Worm (Caenorhabditis elegans) whole organism, mixed stage, embryonic: Measurements from ENCODE around the gene clec-266.

Source experiments
- elt-3 ChIP-seq: fragments of 150-350 bp; optimal IDR thresholded peaks from 2 replicates; lab custom pipeline; 2014; ENCODE audit warnings: missing biosample characterization, missing genetic modification characterization
- ham-2 ChIP-seq: fragments of 200-800 bp; sonication (Bioruptor generic); optimal IDR thresholded peaks from 2 replicates; lab custom pipeline; 2018; ENCODE audit warnings: mild to moderate bottlenecking, missing genetic modification characterization, missing compliant biosample characterization
- lin-13 ChIP-seq: fragments of 150-350 bp; optimal IDR thresholded peaks from 2 replicates; lab custom pipeline; 2014; ENCODE audit warnings: missing biosample characterization, missing genetic modification characterization
- lsy-2 ChIP-seq: fragments of 150-350 bp; optimal IDR thresholded peaks from 2 replicates; lab custom pipeline; 2014; ENCODE audit warnings: missing biosample characterization, missing genetic modification characterization
- snpc-4 ChIP-seq: fragments of 150-350 bp; optimal IDR thresholded peaks from 2 replicates; lab custom pipeline; 2014; ENCODE audit warnings: missing biosample characterization, missing genetic modification characterization
- unc-39 ChIP-seq: fragments of 150-350 bp; optimal IDR thresholded peaks from 2 replicates; lab custom pipeline; 2014; ENCODE audit warnings: missing biosample characterization, missing genetic modification characterization

DNA sequence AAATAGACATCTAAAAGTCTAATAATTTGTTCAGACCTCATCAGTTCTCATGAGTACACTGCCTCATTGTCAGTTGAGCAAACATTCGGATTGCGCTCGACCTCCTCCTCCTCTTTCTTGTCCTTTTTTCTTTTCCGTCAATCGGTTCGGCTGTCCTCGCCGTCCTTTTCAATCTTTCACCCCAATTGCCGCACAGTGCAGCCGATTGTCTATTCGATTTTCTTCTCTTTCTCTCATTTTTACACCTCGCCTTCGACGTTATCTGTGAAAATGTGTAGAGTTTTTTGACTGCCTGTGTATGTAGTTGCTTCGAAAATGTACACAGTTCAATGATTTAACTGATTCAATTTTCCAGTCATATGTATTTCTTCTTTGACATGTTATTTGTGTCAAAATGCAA lies 30.5 kb upstream of the clec-266 start:
- no peak for TF ChIP-seq unc-39 (tag; lab: Kevin White, UChicago)
- TF ChIP-seq elt-3 (tag; lab: Kevin White, UChicago): no peak
- TF ChIP-seq ham-2: no peak
- TF ChIP-seq lin-13 (tag; lab: Kevin White, UChicago): no peak
- TF ChIP-seq lsy-2: no peak
- TF ChIP-seq snpc-4 (tag; lab: Kevin White, UChicago): no peak
